Worm (Caenorhabditis elegans): Measurements from ENCODE around the gene cubn-1.
A peak's percentile ranks its signal among the peaks of the same experiment; 100 is the strongest.

cubn-1 gene

ce11 chrV:12676299-12676698 lies 65.2 kb downstream of the cubn-1 start:
- TF ChIP-seq C16A3.4 (tag; optimal IDR thresholded peaks at IDR 0.05): no peak
- TF ChIP-seq fkh-10 (GFP tag; optimal IDR thresholded peaks at IDR 0.05): peak; percentile 91
- TF ChIP-seq lin-14 (GFP tag; optimal IDR thresholded peaks at IDR 0.05): peak; percentile 26
